Fruit fly (Drosophila melanogaster) whole organism, embryonic: ENCODE results near the gene tws.

Experiments
- ATbp ChIP-seq: fragments of 200-800 bp; sonication (Bioruptor generic); optimal IDR thresholded peaks from 2 replicates; lab custom pipeline; 2017; ENCODE audit warnings: missing biosample characterization, mild to moderate bottlenecking, missing genetic modification characterization, missing genetic modification reagents
- C15 ChIP-seq: fragments of 200-800 bp; sonication (Bioruptor generic); IDR thresholded peaks from 3 replicates; pipeline ENCODE4 v1.3.6; 2022; ENCODE audit warnings: missing biosample characterization, missing genetic modification characterization
- CG10321 ChIP-seq: fragments of 200-800 bp; sonication (Bioruptor generic); IDR thresholded peaks from 2 replicates; pipeline ENCODE4 v1.3.6; 2022; ENCODE audit warnings: missing biosample characterization, missing genetic modification characterization
- CG10366 ChIP-seq: fragments of 200-800 bp; sonication (Bioruptor generic); IDR thresholded peaks from 2 replicates; pipeline ENCODE4 v1.3.6; 2022; ENCODE audit warnings: missing biosample characterization, missing genetic modification characterization
- CG12155 ChIP-seq: fragments of 200-800 bp; sonication (Bioruptor generic); optimal IDR thresholded peaks from 3 replicates; lab custom pipeline; 2016; ENCODE audit warnings: missing biosample characterization, missing genetic modification characterization
- CG12659 ChIP-seq: fragments of 200-800 bp; sonication (Bioruptor generic); optimal IDR thresholded peaks from 3 replicates; lab custom pipeline; 2017; ENCODE audit warnings: mild to moderate bottlenecking, missing biosample characterization, missing genetic modification reagents, missing genetic modification characterization
- CG12769 ChIP-seq: fragments of 200-800 bp; sonication (Bioruptor generic); optimal IDR thresholded peaks from 2 replicates; lab custom pipeline; 2019; ENCODE audit warnings: missing biosample characterization, mild to moderate bottlenecking, missing genetic modification characterization, moderate library complexity
- CG13123 ChIP-seq: fragments of 200-800 bp; sonication (Bioruptor generic); optimal IDR thresholded peaks from 2 replicates; lab custom pipeline; 2016; ENCODE audit warnings: missing biosample characterization, missing genetic modification characterization
- CG13296 ChIP-seq: fragments of 200-800 bp; sonication (Bioruptor generic); optimal IDR thresholded peaks from 3 replicates; lab custom pipeline; 2018; ENCODE audit warnings: missing biosample characterization, mild to moderate bottlenecking, missing genetic modification characterization
- CG13624 ChIP-seq: fragments of 200-800 bp; sonication (Bioruptor generic); optimal IDR thresholded peaks from 2 replicates; lab custom pipeline; 2016; ENCODE audit warnings: missing biosample characterization, missing genetic modification characterization
- CG14014 ChIP-seq: fragments of 200-800 bp; sonication (Bioruptor generic); IDR thresholded peaks from 2 replicates; pipeline ENCODE4 v1.3.6; 2022; ENCODE audit warnings: missing biosample characterization, missing genetic modification characterization
- CG15269 ChIP-seq: fragments of 200-800 bp; sonication (Bioruptor generic); optimal IDR thresholded peaks from 2 replicates; lab custom pipeline; 2018; ENCODE audit warnings: missing biosample characterization, mild to moderate bottlenecking, missing genetic modification characterization, moderate library complexity
- CG17186 ChIP-seq: fragments of 200-800 bp; sonication (Bioruptor generic); optimal IDR thresholded peaks from 3 replicates; lab custom pipeline; 2017; ENCODE audit warnings: missing biosample characterization, missing genetic modification reagents, missing genetic modification characterization
- CG17328 ChIP-seq: fragments of 200-800 bp; sonication (Bioruptor generic); IDR thresholded peaks from 2 replicates; pipeline ENCODE4 v1.3.6; 2022; ENCODE audit warnings: missing biosample characterization, missing genetic modification characterization
- CG18262 ChIP-seq: fragments of 200-800 bp; optimal IDR thresholded peaks from 3 replicates; lab custom pipeline; 2019; ENCODE audit warnings: missing biosample characterization, mild to moderate bottlenecking, missing genetic modification characterization, moderate library complexity
- CG30020 ChIP-seq: fragments of 200-800 bp; optimal IDR thresholded peaks from 2 replicates; lab custom pipeline; 2019; ENCODE audit warnings: missing biosample characterization, mild to moderate bottlenecking, missing genetic modification characterization, moderate library complexity
- CG31441 ChIP-seq: fragments of 200-800 bp; sonication (Bioruptor generic); IDR thresholded peaks from 2 replicates; pipeline ENCODE4 v1.3.6; 2022; ENCODE audit warnings: missing biosample characterization, missing genetic modification characterization
- CG6689 ChIP-seq: fragments of 200-800 bp; sonication (Bioruptor generic); IDR thresholded peaks from 2 replicates; pipeline ENCODE4 v1.3.6; 2022; ENCODE audit warnings: missing biosample characterization, missing genetic modification characterization
- CG8478 ChIP-seq: fragments of >200 bp; optimal IDR thresholded peaks from 2 replicates; lab custom pipeline; 2018
- CG9437 ChIP-seq: fragments of 200-800 bp; sonication (Bioruptor generic); optimal IDR thresholded peaks from 2 replicates; lab custom pipeline; 2018; ENCODE audit warnings: missing biosample characterization, mild to moderate bottlenecking, missing genetic modification characterization
- CG9932 ChIP-seq: fragments of 200-800 bp; sonication (Bioruptor generic); IDR thresholded peaks from 2 replicates; pipeline ENCODE4 v1.3.6; 2022; ENCODE audit warnings: missing biosample characterization, missing genetic modification characterization
- Chrac-16 ChIP-seq: fragments of 200-800 bp; sonication (Bioruptor generic); optimal IDR thresholded peaks from 3 replicates; lab custom pipeline; 2016; ENCODE audit warnings: missing biosample characterization, missing genetic modification characterization
- CrebB ChIP-seq: fragments of 200-800 bp; sonication (Bioruptor generic); optimal IDR thresholded peaks from 3 replicates; lab custom pipeline; 2018; ENCODE audit warnings: missing biosample characterization, mild to moderate bottlenecking, missing genetic modification characterization
- Dbx ChIP-seq: fragments of 200-800 bp; sonication (Bioruptor generic); IDR thresholded peaks from 3 replicates; pipeline ENCODE4 v1.3.6; 2022; ENCODE audit warnings: missing biosample characterization, missing genetic modification characterization
- Fer3 ChIP-seq: fragments of 200-800 bp; sonication (Bioruptor generic); optimal IDR thresholded peaks from 2 replicates; lab custom pipeline; 2018; ENCODE audit warnings: missing biosample characterization, mild to moderate bottlenecking, missing genetic modification characterization, moderate library complexity
- Lhr ChIP-seq: fragments of 200-800 bp; sonication (Bioruptor generic); optimal IDR thresholded peaks from 3 replicates; lab custom pipeline; 2017; ENCODE audit warnings: mild to moderate bottlenecking, missing biosample characterization, missing genetic modification reagents, missing genetic modification characterization
- Myb ChIP-seq: fragments of 200-800 bp; sonication (Bioruptor generic); optimal IDR thresholded peaks from 2 replicates; lab custom pipeline; 2016; ENCODE audit warnings: missing biosample characterization, missing genetic modification characterization
- Rx ChIP-seq: fragments of 200-800 bp; sonication (Bioruptor generic); IDR thresholded peaks from 2 replicates; pipeline ENCODE4 v1.3.6; 2022; ENCODE audit warnings: missing biosample characterization, missing genetic modification characterization
- Scr ChIP-seq: fragments of 200-800 bp; sonication (Bioruptor generic); IDR thresholded peaks from 2 replicates; pipeline ENCODE4 v1.3.6; 2022; ENCODE audit warnings: missing biosample characterization, missing genetic modification characterization; ENCODE audit not compliant: partially characterized antibody
- Ssrp ChIP-seq: fragments of 200-800 bp; sonication (Bioruptor generic); optimal IDR thresholded peaks from 2 replicates; lab custom pipeline; 2018; ENCODE audit warnings: missing biosample characterization, mild to moderate bottlenecking, missing genetic modification characterization, moderate library complexity
- Vsx1 ChIP-seq: fragments of 200-800 bp; sonication (Bioruptor generic); optimal IDR thresholded peaks from 2 replicates; lab custom pipeline; 2017; ENCODE audit warnings: missing biosample characterization, mild to moderate bottlenecking, missing genetic modification characterization, missing genetic modification reagents
- ab ChIP-seq: fragments of 200-800 bp; sonication (Bioruptor generic); optimal IDR thresholded peaks from 2 replicates; lab custom pipeline; 2016; ENCODE audit warnings: missing biosample characterization, missing genetic modification characterization
- bcd ChIP-seq: fragments of 200-800 bp; sonication (Bioruptor generic); optimal IDR thresholded peaks from 2 replicates; lab custom pipeline; 2017; ENCODE audit warnings: missing biosample characterization, mild to moderate bottlenecking, missing genetic modification characterization
- chm ChIP-seq: fragments of 200-800 bp; sonication (Bioruptor generic); IDR thresholded peaks from 2 replicates; pipeline ENCODE4 v1.3.6; 2022; ENCODE audit warnings: missing biosample characterization, missing genetic modification characterization
- crc ChIP-seq: fragments of 200-800 bp; sonication (Bioruptor generic); optimal IDR thresholded peaks from 2 replicates; lab custom pipeline; 2016; ENCODE audit warnings: missing biosample characterization, missing genetic modification characterization
- dimm ChIP-seq: fragments of 200-800 bp; sonication (Bioruptor generic); IDR thresholded peaks from 2 replicates; pipeline ENCODE4 v1.3.6; 2022; ENCODE audit warnings: missing biosample characterization, missing genetic modification characterization
- fd102C ChIP-seq: fragments of 200-800 bp; sonication (Bioruptor generic); optimal IDR thresholded peaks from 2 replicates; lab custom pipeline; 2018; ENCODE audit warnings: missing biosample characterization, mild to moderate bottlenecking, missing genetic modification characterization, moderate library complexity
- fd3F ChIP-seq: fragments of 200-800 bp; sonication (Bioruptor generic); optimal IDR thresholded peaks from 2 replicates; lab custom pipeline; 2018; ENCODE audit warnings: missing biosample characterization, mild to moderate bottlenecking, missing genetic modification characterization, moderate library complexity
- hkb ChIP-seq, 2 experiments: fragments of 200-800 bp in 1 of 2; fragments of >200 bp in 1 of 2; sonication (Bioruptor generic) in 1 of 2; IDR thresholded peaks in 1 of 2; optimal IDR thresholded peaks in 1 of 2; 2 replicates each; pipeline versions ENCODE4 v1.3.6 to Lab custom; 2017 to 2022; ENCODE audit warnings: missing biosample characterization in 1 of 2, missing genetic modification characterization in 1 of 2
- jumu ChIP-seq: fragments of 200-800 bp; sonication (Bioruptor generic); optimal IDR thresholded peaks from 3 replicates; lab custom pipeline; 2016; ENCODE audit warnings: missing biosample characterization, missing genetic modification characterization
- maf-S ChIP-seq: fragments of 200-800 bp; sonication (Bioruptor generic); optimal IDR thresholded peaks from 2 replicates; lab custom pipeline; 2016; ENCODE audit warnings: missing biosample characterization, missing genetic modification characterization
- peb ChIP-seq: fragments of 200-800 bp; sonication (Bioruptor generic); IDR thresholded peaks from 2 replicates; pipeline ENCODE4 v1.3.6; 2022; ENCODE audit warnings: missing biosample characterization, missing genetic modification characterization
- pho ChIP-seq: fragments of 200-800 bp; sonication (Bioruptor generic); optimal IDR thresholded peaks from 2 replicates; lab custom pipeline; 2016; ENCODE audit warnings: missing biosample characterization, missing genetic modification characterization
- prd ChIP-seq, 3 experiments: fragments of >200 bp in 2 of 3; fragments of 200-800 bp in 1 of 3; sonication (Bioruptor generic) in 1 of 3; optimal IDR thresholded peaks in 2 of 3; IDR thresholded peaks in 1 of 3; 2 replicates in 2 of 3; 3 replicates in 1 of 3; pipeline versions ENCODE4 v1.3.6 to Lab custom; 2017 to 2022; ENCODE audit warnings: missing biosample characterization in 1 of 3, missing genetic modification characterization in 1 of 3
- pzg ChIP-seq: fragments of 200-800 bp; sonication (Bioruptor generic); optimal IDR thresholded peaks from 3 replicates; lab custom pipeline; 2018; ENCODE audit warnings: missing biosample characterization, mild to moderate bottlenecking, missing genetic modification characterization, moderate library complexity
- row ChIP-seq: fragments of 200-800 bp; sonication (Bioruptor generic); IDR thresholded peaks from 3 replicates; pipeline ENCODE4 v1.3.6; 2022; ENCODE audit warnings: missing biosample characterization, missing genetic modification characterization
- slbo ChIP-seq: fragments of 200-800 bp; sonication (Bioruptor generic); IDR thresholded peaks from 2 replicates; pipeline ENCODE4 v1.3.6; 2022; ENCODE audit warnings: missing biosample characterization, missing genetic modification characterization
- so ChIP-seq: fragments of 200-800 bp; sonication (Bioruptor generic); IDR thresholded peaks from 3 replicates; pipeline ENCODE4 v1.3.6; 2022; ENCODE audit warnings: missing biosample characterization, missing genetic modification characterization
- unpg ChIP-seq: fragments of 200-800 bp; sonication (Bioruptor generic); optimal IDR thresholded peaks from 3 replicates; lab custom pipeline; 2018; ENCODE audit warnings: missing biosample characterization, mild to moderate bottlenecking, missing genetic modification characterization, moderate library complexity

The tws gene

DNA sequence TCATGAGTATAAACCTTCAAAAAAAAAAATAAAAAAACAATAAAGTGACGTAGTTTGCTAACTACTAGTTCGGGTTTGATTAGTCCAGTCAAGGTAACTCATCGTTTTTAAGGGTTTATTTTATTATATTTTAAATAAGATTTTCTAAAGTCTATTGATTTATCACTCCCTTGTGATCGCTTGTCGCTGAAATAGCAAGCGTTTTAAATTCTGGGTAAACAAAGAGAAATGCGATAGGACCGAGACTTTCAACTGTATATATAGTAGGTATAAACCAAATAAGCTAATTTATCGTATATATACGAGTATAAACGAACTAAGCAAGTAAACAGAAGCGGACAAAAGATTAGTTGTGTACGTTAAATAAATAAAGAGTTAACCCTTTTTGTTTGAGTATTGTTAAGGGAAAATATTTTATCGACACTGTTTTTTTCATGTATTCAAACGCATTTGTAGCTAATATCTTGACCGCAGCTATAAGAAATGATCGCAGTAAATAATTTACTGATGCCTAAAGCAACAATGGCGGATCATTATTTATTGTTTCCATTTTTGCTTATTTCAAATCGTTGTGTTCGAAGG, 29.0 kb upstream of the tws start (continued):
- TF ChIP-seq so (GFP tag; lab: Robert Waterston, UW) (0 out of 3 replicates have a peak, but pooled peaks have one; percentile 23), pho (GFP tag; lab: Kevin White, UChicago) (peak; percentile 25), crc (GFP tag; lab: Kevin White, UChicago) (peak; percentile 52), bcd (GFP tag; lab: Kevin White, UChicago) (peak; percentile 15), unpg (GFP tag; lab: Kevin White, UChicago) (peak; percentile 66), CG13296 (peak; percentile 6), CG15269 (tag; lab: Kevin White, UChicago) (peak; percentile 27), Scr (GFP tag; lab: Robert Waterston, UW) (no peak), maf-S (GFP tag; lab: Kevin White, UChicago) (peak; percentile 11), CG18262 (tag; lab: Kevin White, UChicago) (peak; percentile 1), C15 (GFP tag; lab: Robert Waterston, UW) (no peak), CG13123 (GFP tag; lab: Kevin White, UChicago) (peak; percentile 38), fd3F (peak; percentile 38), CG31441 (GFP tag; lab: Robert Waterston, UW) (no peak), CG9437 (no peak), CG10366 (GFP tag; lab: Robert Waterston, UW) (peak; percentile 33), slbo (peak; percentile 65), CG10321 (GFP tag; lab: Robert Waterston, UW) (no peak), CG12659 (GFP tag; lab: Kevin White, UChicago) (peak; percentile 33), Lhr (GFP tag; lab: Kevin White, UChicago) (no peak), chm (no peak), CG9932 (peak; percentile 62), CG12155 (GFP tag; lab: Kevin White, UChicago) (peak; percentile 37), CG14014 (peak; percentile 58), Myb (GFP tag; lab: Kevin White, UChicago) (peak; percentile 27), prd (optimal IDR thresholded peaks at IDR 0.05; lab: Kevin White, UChicago) (no peak), prd (GFP tag; IDR thresholded peaks at IDR 0.05; lab: Robert Waterston, UW) (peak; percentile 26; the same call in 2 of the 3 replicates), row (GFP tag; lab: Robert Waterston, UW) (peak; percentile 51; the same call in 2 of the 3 replicates), Ssrp (tag; lab: Kevin White, UChicago) (peak; percentile 18), Vsx1 (peak; percentile 21), ATbp (GFP tag; lab: Kevin White, UChicago) (peak; percentile 22), fd102C (GFP tag; lab: Kevin White, UChicago) (no peak), dimm (GFP tag; lab: Robert Waterston, UW) (no peak), pzg (no peak), Chrac-16 (GFP tag; lab: Kevin White, UChicago) (peak; percentile 4), peb (GFP tag; lab: Robert Waterston, UW) (no peak), CG8478 (no peak), CrebB (tag; lab: Kevin White, UChicago) (peak; percentile 22), CG17328 (GFP tag; lab: Robert Waterston, UW) (peak; percentile 18; the same call in 1 of the 2 replicates), Fer3 (tag; lab: Kevin White, UChicago) (peak; percentile 37), CG30020 (no peak), CG17186 (GFP tag; lab: Kevin White, UChicago) (no peak), Rx (GFP tag; lab: Robert Waterston, UW) (no peak), hkb (optimal IDR thresholded peaks at IDR 0.05; lab: Kevin White, UChicago) (no peak), hkb (GFP tag; IDR thresholded peaks at IDR 0.05; lab: Robert Waterston, UW) (0 out of 2 replicates have a peak, but pooled peaks have one; percentile 17), jumu (GFP tag; lab: Kevin White, UChicago) (peak; percentile 7), CG12769 (tag; lab: Kevin White, UChicago) (peak; percentile 63), Dbx (GFP tag; lab: Robert Waterston, UW) (peak; percentile 51; the same call in 1 of the 3 replicates), ab (GFP tag; lab: Kevin White, UChicago) (no peak), CG13624 (GFP tag; lab: Kevin White, UChicago) (peak; percentile 46), CG6689 (peak; percentile 42; the same call in 1 of the 2 replicates)
